Fruit fly (Drosophila melanogaster) S2 (cell line): ENCODE data around the gene Pex14.

Source experiments
- CG8478 ChIP-seq: fragments of >200 bp; optimal IDR thresholded peaks from 2 replicates; lab custom pipeline; 2018
- CTCF ChIP-seq, 2 experiments: fragments of >200 bp; optimal IDR thresholded peaks; 2 replicates each; lab custom pipeline; 2018

Gene Pex14

DNA sequence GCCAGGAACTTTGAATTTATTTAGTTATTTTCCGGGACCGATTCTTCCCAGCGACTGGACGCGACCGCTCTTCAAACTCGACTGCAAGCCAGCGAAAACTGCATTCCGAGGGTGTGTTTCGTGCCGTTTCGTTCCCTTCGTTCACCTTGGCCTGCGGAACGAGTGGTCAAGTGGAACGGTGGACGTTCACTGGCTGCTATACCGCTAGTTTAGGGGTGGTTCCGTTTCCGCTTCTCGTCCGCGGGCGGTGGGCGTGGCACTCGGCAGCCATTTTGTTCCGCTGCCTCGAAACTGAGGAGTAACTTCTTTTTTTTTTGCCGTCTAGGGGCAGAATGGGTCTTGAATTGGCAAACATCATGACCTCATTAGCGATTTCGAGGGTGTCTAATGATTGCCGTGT, 14.1 kb downstream of the Pex14 start, which contains the start of gene Six4:
Gene Six4 (minus strand): TSS at position 85 of the 400 bp plus-strand sequence.
- no peak for TF ChIP-seq CTCF (optimal IDR thresholded peaks at IDR 0.05; lab: Kevin White, UChicago)
- TF ChIP-seq CG8478 (lab: Kevin White, UChicago): no peak

DNA sequence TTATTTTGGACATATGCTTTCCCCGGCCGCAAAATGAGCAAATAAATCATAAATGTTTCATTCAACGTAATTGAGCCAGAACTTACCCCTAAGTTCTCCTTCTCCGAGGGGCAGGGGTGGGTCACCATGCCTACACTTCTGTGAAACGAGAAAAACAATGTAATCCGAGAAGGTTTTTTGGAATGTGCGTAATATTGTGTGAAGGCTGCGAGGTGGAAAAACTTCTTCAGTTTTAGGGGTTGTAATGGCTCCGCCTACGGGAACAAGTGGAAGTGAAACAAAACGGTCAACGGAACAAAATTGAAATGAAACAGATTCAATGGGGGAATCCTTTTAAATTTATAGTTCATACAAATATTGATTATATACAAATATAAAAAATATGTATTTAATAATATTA, 18.2 kb downstream of the Pex14 start:
- TF ChIP-seq CTCF (optimal IDR thresholded peaks at IDR 0.05; lab: Kevin White, UChicago) (no peak), CG8478 (lab: Kevin White, UChicago) (no peak)

dm6 chr3L:20797379-20797778, 18.8 kb downstream of the Pex14 start:
- TF ChIP-seq CTCF (optimal IDR thresholded peaks at IDR 0.05; lab: Kevin White, UChicago) (no peak), CG8478 (lab: Kevin White, UChicago) (no peak)

dm6 chr3L:20798325-20798846, 19.8 kb downstream of the Pex14 start, which contains the start of the genes CG3698 and tzn:
CG3698 (minus strand) TSS chr3L:20798375.
tzn (plus strand) TSS chr3L:20798645.
- TF ChIP-seq CG8478 (lab: Kevin White, UChicago) (no peak), CTCF (optimal IDR thresholded peaks at IDR 0.05; lab: Kevin White, UChicago) (peak; percentile 86 to 91)

dm6 chr3L:20800208-20800607, 21.6 kb downstream of the Pex14 start, which contains the start of gene Spc105R:
Spc105R (plus strand) TSS chr3L:20800410.
- TF ChIP-seq CG8478 (lab: Kevin White, UChicago) (no peak), CTCF (optimal IDR thresholded peaks at IDR 0.05; lab: Kevin White, UChicago) (peak; percentile 3 to 32)

dm6 chr3L:20809088-20809999, 30.7 kb downstream of the Pex14 start, which contains the start of the genes CG3634 and HIPP1:
CG3634 (minus strand) TSS chr3L:20809272.
HIPP1 (plus strand) TSS chr3L:20809669.
- no peak for TF ChIP-seq CG8478 (lab: Kevin White, UChicago)
- no peak for TF ChIP-seq CTCF (optimal IDR thresholded peaks at IDR 0.05; lab: Kevin White, UChicago)

- TF ChIP-seq CTCF (optimal IDR thresholded peaks at IDR 0.05; lab: Kevin White, UChicago) (no peak), CG8478 (lab: Kevin White, UChicago) (no peak)
Measured at dm6 chr3L:20815666-20816375, 37.2 kb downstream of the Pex14 start, which contains the start of the genes CG3618 and Pka-R1. CG3618 (minus strand) TSS chr3L:20816075. Pka-R1 (plus strand) TSS chr3L:20816118.

DNA sequence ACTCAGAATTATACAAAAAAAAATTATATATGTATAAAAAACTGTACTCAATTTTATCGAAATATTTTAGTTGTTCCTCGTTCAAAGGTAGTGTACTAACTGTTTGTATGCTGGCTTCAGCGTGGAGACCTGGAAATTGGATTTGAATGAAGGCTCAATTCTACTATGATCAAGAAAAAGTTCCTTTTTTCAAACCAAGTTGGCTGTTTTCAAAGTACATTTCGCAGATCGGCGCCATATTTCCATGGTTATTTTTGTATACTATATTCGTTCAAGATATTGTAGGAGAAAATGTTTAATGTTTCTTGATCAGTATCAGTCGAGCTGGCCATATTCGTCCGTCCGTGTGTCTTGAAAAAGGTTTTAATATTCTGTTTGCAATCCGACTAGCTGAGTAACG, 39.3 kb downstream of the Pex14 start, which contains the start of gene Mst77F:
Gene Mst77F (minus strand): TSS at position 101 of the 400 bp plus-strand sequence.
- TF ChIP-seq CTCF (optimal IDR thresholded peaks at IDR 0.05; lab: Kevin White, UChicago) (no peak), CG8478 (lab: Kevin White, UChicago) (no peak)

DNA sequence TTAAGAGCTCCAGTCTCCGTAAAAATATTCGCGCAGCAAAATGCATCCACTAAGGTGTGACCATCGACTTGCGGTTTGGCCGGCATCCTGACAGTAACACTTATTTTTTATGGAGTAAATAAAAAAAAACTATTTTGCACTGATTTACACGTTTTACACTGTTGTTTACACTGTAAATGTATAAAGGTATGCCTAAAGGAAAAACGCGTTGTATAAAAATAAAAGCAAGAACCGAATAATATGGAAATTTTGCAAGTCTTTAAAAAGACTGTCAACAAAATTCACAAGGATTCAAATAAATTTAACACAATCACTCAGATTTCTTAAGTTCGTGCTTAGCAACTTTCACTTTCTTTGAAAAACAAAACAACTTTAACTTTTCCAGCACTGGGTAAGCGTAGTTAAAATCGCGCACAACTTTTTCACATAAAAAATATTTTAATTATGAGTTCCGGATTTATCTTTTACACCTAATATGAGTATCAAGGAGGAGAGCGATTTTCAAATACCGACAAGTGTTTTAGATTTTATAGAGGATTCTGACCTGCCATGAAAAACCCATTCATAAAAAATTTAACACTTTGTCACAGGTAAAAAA, 44.7 kb downstream of the Pex14 start:
- TF ChIP-seq CTCF (optimal IDR thresholded peaks at IDR 0.05; lab: Kevin White, UChicago) (no peak), CG8478 (lab: Kevin White, UChicago) (no peak)

dm6 chr3L:20826950-20827910, 48.6 kb downstream of the Pex14 start:
- TF ChIP-seq CTCF (optimal IDR thresholded peaks at IDR 0.05; lab: Kevin White, UChicago): no peak
- TF ChIP-seq CG8478 (lab: Kevin White, UChicago): no peak

DNA sequence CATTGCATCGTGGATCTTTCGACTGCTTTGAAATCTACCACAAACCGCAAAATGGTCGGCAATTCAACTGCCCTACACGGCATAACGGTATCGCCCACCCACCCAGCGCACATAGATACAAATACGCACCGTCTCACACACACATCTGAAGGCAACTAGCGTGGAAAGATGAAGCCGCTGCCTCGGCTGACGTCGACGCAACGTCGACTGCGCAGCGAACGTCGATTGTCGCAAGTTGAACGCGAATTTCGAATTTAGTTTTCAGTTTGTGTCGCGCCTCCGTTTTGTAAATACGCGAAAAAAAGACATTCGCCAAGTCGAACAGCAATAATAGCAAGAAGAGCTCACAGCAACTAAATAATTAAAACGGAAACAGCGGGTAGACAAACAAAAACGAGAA, 49.4 kb downstream of the Pex14 start:
- TF ChIP-seq CTCF (optimal IDR thresholded peaks at IDR 0.05; lab: Kevin White, UChicago): no peak
- TF ChIP-seq CG8478 (lab: Kevin White, UChicago): no peak
